Worm (Caenorhabditis elegans) whole organism, L4 larva: ENCODE measurements around the gene Y22D7AL.1.

Experiments used
- aly-2 ChIP-seq: sonication (generic microtip); optimal IDR thresholded peaks from 2 replicates; lab custom pipeline; 2018; ENCODE audit warnings: missing biosample characterization, missing genetic modification characterization
- hlh-30 ChIP-seq: sonication (generic microtip); optimal IDR thresholded peaks from 2 replicates; lab custom pipeline; 2017; ENCODE audit warnings: antibody characterized with exemption, mild to moderate bottlenecking, missing genetic modification characterization, missing compliant biosample characterization; ENCODE audit not compliant: insufficient read depth

DNA sequence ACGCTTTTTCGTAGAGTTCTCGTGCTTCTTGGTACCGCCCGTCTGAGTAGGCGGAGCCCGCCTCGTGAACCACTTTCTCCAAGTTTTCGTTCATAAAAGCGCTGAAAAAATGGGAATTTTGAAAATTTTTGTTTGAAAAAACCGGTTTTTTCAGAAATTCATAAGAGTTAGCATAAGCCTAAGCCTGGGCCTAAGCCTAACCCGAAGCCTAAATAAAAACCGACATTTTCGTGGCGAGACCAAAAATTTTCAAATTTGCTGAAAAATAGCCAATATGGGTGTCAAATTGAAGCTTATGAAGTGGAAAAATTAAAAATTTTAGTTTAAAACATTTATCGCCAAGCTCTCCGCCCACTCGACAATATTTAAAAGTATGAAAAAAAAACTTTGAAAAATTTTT, 38.3 kb upstream of the Y22D7AL.1 start, which contains the start of gene Y22D7AL.9:
- no peak for TF ChIP-seq hlh-30 (tag; lab: Kevin White, UChicago)
- no peak for TF ChIP-seq aly-2 (tag; lab: Kevin White, UChicago)
